Fruit fly (Drosophila melanogaster): ENCODE results near the gene DZIP1.

DNA sequence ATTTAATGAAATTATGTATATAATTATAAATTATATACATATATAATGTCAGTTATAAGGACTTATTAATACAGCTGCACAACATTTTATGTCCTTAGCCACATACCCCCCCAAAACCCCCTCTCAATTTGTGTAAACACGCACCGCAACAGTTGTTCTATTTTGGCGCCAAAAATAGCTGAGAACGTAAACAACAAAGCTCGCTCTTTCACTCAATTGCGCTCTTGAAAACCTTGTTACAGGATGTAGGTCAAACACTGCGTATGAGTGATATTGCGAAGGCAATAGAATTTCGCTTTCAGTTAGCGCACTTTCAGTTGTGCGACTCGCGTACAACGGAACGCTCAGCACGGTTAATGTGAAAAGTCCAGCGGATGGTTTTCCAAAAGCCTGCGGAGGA lies 29.3 kb downstream of the DZIP1 start, which contains the start of gene Esyt2:
- no peak for TF ChIP-seq dmrt93B (GFP tag; optimal IDR thresholded peaks at IDR 0.05)
- no peak for TF ChIP-seq OdsH (GFP tag; optimal IDR thresholded peaks at IDR 0.05)
- no peak for TF ChIP-seq pan (optimal IDR thresholded peaks at IDR 0.05)
- no peak for TF ChIP-seq CrebA (GFP tag; optimal IDR thresholded peaks at IDR 0.05; ENCODE audit: borderline replicate concordance)
- no peak for TF ChIP-seq br (GFP tag; optimal IDR thresholded peaks at IDR 0.05)
- TF ChIP-seq CG32264 (GFP tag; optimal IDR thresholded peaks at IDR 0.05) = no peak
- no peak for TF ChIP-seq Vsx2 (GFP tag; optimal IDR thresholded peaks at IDR 0.05; ENCODE audit: partially characterized antibody)
- TF ChIP-seq sv (GFP tag; optimal IDR thresholded peaks at IDR 0.05) = no peak
- TF ChIP-seq rgr (GFP tag; optimal IDR thresholded peaks at IDR 0.05) = no peak

All from whole organism, wandering third instar larva.